Fruit fly (Drosophila melanogaster): ENCODE measurements around the gene Polr1E.

Gene Polr1E

dm6 chr3R:18298900-18299321 lies 2.6 kb downstream of the Polr1E start, which contains the start of gene Dlc90F (continued):
- TF ChIP-seq Tbp (GFP tag; optimal IDR thresholded peaks at IDR 0.05) (peak; percentile 67), cad (GFP tag; optimal IDR thresholded peaks at IDR 0.05) (no peak), CG6813 (GFP tag; optimal IDR thresholded peaks at IDR 0.05) (no peak), sug (tag; optimal IDR thresholded peaks at IDR 0.05) (peak; percentile 76), tna (GFP tag; IDR thresholded peaks at IDR 0.05; ENCODE audit: partially characterized antibody) (no peak), CG2129 (GFP tag; IDR thresholded peaks at IDR 0.05; ENCODE audit: partially characterized antibody) (no peak), insv (GFP tag; optimal IDR thresholded peaks at IDR 0.05) (peak in 1 of 2 experiments; percentile 19), CG4617 (GFP tag; optimal IDR thresholded peaks at IDR 0.05; ENCODE audit: borderline replicate concordance) (peak; percentile 20), sd (tag; optimal IDR thresholded peaks at IDR 0.05) (peak; percentile 22), Hr3 (GFP tag; optimal IDR thresholded peaks at IDR 0.05) (peak; percentile 81), Hr39 (optimal IDR thresholded peaks at IDR 0.05) (no peak), mld (GFP tag; IDR thresholded peaks at IDR 0.05; ENCODE audit: partially characterized antibody) (no peak), cas (GFP tag; IDR thresholded peaks at IDR 0.05) (no peak), pnt (GFP tag; optimal IDR thresholded peaks at IDR 0.05) (peak; percentile 79), run (tag; optimal IDR thresholded peaks at IDR 0.05) (no peak), CG5180 (GFP tag; optimal IDR thresholded peaks at IDR 0.05) (no peak), CG43689 (GFP tag; IDR thresholded peaks at IDR 0.05) (no peak), Opbp (GFP tag; IDR thresholded peaks at IDR 0.05; ENCODE audit: partially characterized antibody) (no peak), CG17359 (tag; optimal IDR thresholded peaks at IDR 0.05) (peak; percentile 57), Atf-2 (GFP tag; optimal IDR thresholded peaks at IDR 0.05) (peak; percentile 82), croc (GFP tag; conservative IDR thresholded peaks at IDR 0.05) (peak; percentile 68; the same call in 2 of the 3 replicates), CG7372 (GFP tag; IDR thresholded peaks at IDR 0.05) (peak; percentile 75), NC2β (GFP tag; optimal IDR thresholded peaks at IDR 0.05) (peak; percentile 80), CG12104 (GFP tag; optimal IDR thresholded peaks at IDR 0.05) (peak; percentile 12), CG6654 (GFP tag; optimal IDR thresholded peaks at IDR 0.05) (peak; percentile 13), Dfd (GFP tag; optimal IDR thresholded peaks at IDR 0.05) (peak in 1 of 2 experiments; percentile 19), CG2678 (tag; optimal IDR thresholded peaks at IDR 0.05) (peak; percentile 76), cato (GFP tag; optimal IDR thresholded peaks at IDR 0.05; ENCODE audit: borderline replicate concordance) (peak; percentile 67), CG31441 (GFP tag; IDR thresholded peaks at IDR 0.05) (peak; percentile 75), MBD-R2 (GFP tag; IDR thresholded peaks at IDR 0.05) (no peak; the same call in none of the 2 replicates), peb (GFP tag; IDR thresholded peaks at IDR 0.05) (peak; percentile 54; the same call in 1 of the 2 replicates), hb (GFP tag; IDR thresholded peaks at IDR 0.05; ENCODE audit: partially characterized antibody) (no peak), CG8478 (optimal IDR thresholded peaks at IDR 0.05) (no peak), luna (GFP tag; optimal IDR thresholded peaks at IDR 0.05) (no peak), so (GFP tag; IDR thresholded peaks at IDR 0.05) (no peak), dysf (GFP tag; IDR thresholded peaks at IDR 0.05) (peak; percentile 86), D (optimal IDR thresholded peaks at IDR 0.05) (no peak), D (GFP tag; optimal IDR thresholded peaks at IDR 0.05) (peak; percentile 22), CG12769 (tag; optimal IDR thresholded peaks at IDR 0.05) (no peak)

- TF ChIP-seq CG6272 (GFP tag; IDR thresholded peaks at IDR 0.05) (no peak), CG7839 (tag; optimal IDR thresholded peaks at IDR 0.05) (peak; percentile 4), CG3847 (GFP tag; IDR thresholded peaks at IDR 0.05) (no peak), prd (optimal IDR thresholded peaks at IDR 0.05) (no peak), prd (GFP tag; IDR thresholded peaks at IDR 0.05) (peak; percentile 58), salm (tag; optimal IDR thresholded peaks at IDR 0.05) (no peak), zf30C (GFP tag; optimal IDR thresholded peaks at IDR 0.05) (no peak), CG3838 (GFP tag; optimal IDR thresholded peaks at IDR 0.05) (no peak), pum (GFP tag; optimal IDR thresholded peaks at IDR 0.05) (no peak), CG31365 (tag; optimal IDR thresholded peaks at IDR 0.05) (no peak), ap (GFP tag; IDR thresholded peaks at IDR 0.05) (no peak), CG8388 (GFP tag; optimal IDR thresholded peaks at IDR 0.05) (no peak), lab (GFP tag; optimal IDR thresholded peaks at IDR 0.05) (no peak), CG11398 (GFP tag; optimal IDR thresholded peaks at IDR 0.05) (peak; percentile 40), CG10959 (GFP tag; IDR thresholded peaks at IDR 0.05) (no peak)
These were observed 3.1 kb downstream of the Polr1E start for dm6 chr3R:18298298-18298899.
